Fruit fly (Drosophila melanogaster) whole organism, prepupa: Measurements from ENCODE around the gene Sfxn2.

Experiments used
- CG10669 ChIP-seq: fragments of 200-800 bp; sonication (Bioruptor generic); optimal IDR thresholded peaks from 3 replicates; lab custom pipeline; 2018; ENCODE audit warnings: missing biosample characterization, mild to moderate bottlenecking, missing genetic modification characterization, moderate library complexity
- CG11294 ChIP-seq: fragments of 200-800 bp; sonication (Bioruptor generic); IDR thresholded peaks from 2 replicates; pipeline ENCODE4 v1.3.6; 2022; ENCODE audit warnings: missing biosample characterization, missing genetic modification characterization
- CG11762 ChIP-seq: fragments of 200-800 bp; sonication (Bioruptor generic); optimal IDR thresholded peaks from 3 replicates; lab custom pipeline; 2016; ENCODE audit warnings: missing biosample characterization, missing genetic modification characterization; ENCODE audit not compliant: insufficient read depth
- CG15336 ChIP-seq: fragments of 200-800 bp; sonication (Bioruptor generic); IDR thresholded peaks from 2 replicates; pipeline ENCODE4 v1.3.6; 2022; ENCODE audit warnings: missing biosample characterization, missing genetic modification characterization
- CG1621 ChIP-seq: fragments of 200-800 bp; sonication (Bioruptor generic); optimal IDR thresholded peaks from 3 replicates; lab custom pipeline; 2018; ENCODE audit warnings: missing biosample characterization, mild to moderate bottlenecking, missing genetic modification characterization
- CG16779 ChIP-seq: fragments of 200-800 bp; sonication (Bioruptor generic); optimal IDR thresholded peaks from 3 replicates; lab custom pipeline; 2017; ENCODE audit warnings: missing biosample characterization, mild to moderate bottlenecking, missing genetic modification characterization
- CG31627 ChIP-seq: fragments of 200-800 bp; sonication (Bioruptor generic); optimal IDR thresholded peaks from 3 replicates; lab custom pipeline; 2016; ENCODE audit warnings: missing biosample characterization, missing genetic modification characterization
- CG32006 ChIP-seq: fragments of 200-800 bp; sonication (Bioruptor generic); optimal IDR thresholded peaks from 3 replicates; lab custom pipeline; 2017; ENCODE audit warnings: missing biosample characterization, mild to moderate bottlenecking, missing genetic modification characterization
- CG34406 ChIP-seq: fragments of 200-800 bp; sonication (Bioruptor generic); optimal IDR thresholded peaks from 3 replicates; lab custom pipeline; 2016; ENCODE audit warnings: missing biosample characterization, missing genetic modification characterization
- CG3919 ChIP-seq: fragments of 200-800 bp; sonication (Bioruptor generic); optimal IDR thresholded peaks from 3 replicates; lab custom pipeline; 2016; ENCODE audit warnings: missing biosample characterization, missing genetic modification characterization
- CG4318 ChIP-seq: fragments of 200-800 bp; sonication (Bioruptor generic); optimal IDR thresholded peaks from 3 replicates; lab custom pipeline; 2017; ENCODE audit warnings: missing biosample characterization, mild to moderate bottlenecking, missing genetic modification characterization
- CG6163 ChIP-seq: fragments of 200-800 bp; sonication (Bioruptor generic); IDR thresholded peaks from 3 replicates; pipeline ENCODE4 v1.3.6; 2022; ENCODE audit warnings: missing biosample characterization, missing genetic modification characterization
- CG6276 ChIP-seq: fragments of 200-800 bp; sonication (Bioruptor generic); optimal IDR thresholded peaks from 2 replicates; lab custom pipeline; 2017; ENCODE audit warnings: missing biosample characterization, mild to moderate bottlenecking, missing genetic modification characterization
- CG6808 ChIP-seq: fragments of 200-800 bp; sonication (Bioruptor generic); optimal IDR thresholded peaks from 3 replicates; lab custom pipeline; 2017; ENCODE audit warnings: missing biosample characterization, missing genetic modification characterization, mild to moderate bottlenecking, moderate library complexity, missing genetic modification reagents
- CG6854 ChIP-seq: fragments of 200-800 bp; sonication (Bioruptor generic); optimal IDR thresholded peaks from 2 replicates; lab custom pipeline; 2017; ENCODE audit warnings: missing biosample characterization, mild to moderate bottlenecking, missing genetic modification characterization
- CG7368 ChIP-seq: fragments of 200-800 bp; sonication (Bioruptor generic); optimal IDR thresholded peaks from 3 replicates; lab custom pipeline; 2016; ENCODE audit warnings: missing biosample characterization, missing genetic modification characterization
- CG8119 ChIP-seq: fragments of 200-800 bp; sonication (Bioruptor generic); IDR thresholded peaks from 3 replicates; pipeline ENCODE4 v1.3.6; 2022; ENCODE audit warnings: missing biosample characterization, missing genetic modification characterization
- CG8319 ChIP-seq: fragments of 200-800 bp; sonication (Bioruptor generic); optimal IDR thresholded peaks from 3 replicates; lab custom pipeline; 2016; ENCODE audit warnings: missing biosample characterization, missing genetic modification characterization
- CG8632 ChIP-seq: fragments of 200-800 bp; sonication (Bioruptor generic); optimal IDR thresholded peaks from 3 replicates; lab custom pipeline; 2016; ENCODE audit warnings: missing biosample characterization, missing genetic modification characterization
- CG9139 ChIP-seq: fragments of 200-800 bp; sonication (Bioruptor generic); optimal IDR thresholded peaks from 3 replicates; lab custom pipeline; 2017; ENCODE audit warnings: missing biosample characterization, mild to moderate bottlenecking, missing genetic modification characterization
- Eip93F ChIP-seq: fragments of 200-800 bp; sonication (Bioruptor generic); optimal IDR thresholded peaks from 2 replicates; lab custom pipeline; 2016; ENCODE audit warnings: missing biosample characterization, mild to moderate bottlenecking, missing genetic modification characterization
- Ets21C ChIP-seq: fragments of 200-800 bp; sonication (Bioruptor generic); optimal IDR thresholded peaks from 3 replicates; lab custom pipeline; 2016; ENCODE audit warnings: missing biosample characterization, missing genetic modification characterization
- Hr4 ChIP-seq: fragments of 200-800 bp; sonication (Bioruptor generic); optimal IDR thresholded peaks from 3 replicates; lab custom pipeline; 2016; ENCODE audit warnings: missing biosample characterization, missing genetic modification characterization
- Lpt ChIP-seq: fragments of 200-800 bp; sonication (Bioruptor generic); optimal IDR thresholded peaks from 3 replicates; lab custom pipeline; 2016; ENCODE audit warnings: missing biosample characterization, missing genetic modification characterization
- Met ChIP-seq: fragments of 200-800 bp; sonication (Bioruptor generic); optimal IDR thresholded peaks from 3 replicates; lab custom pipeline; 2016; ENCODE audit warnings: missing biosample characterization, missing genetic modification characterization
- OdsH ChIP-seq: fragments of 200-800 bp; sonication (Bioruptor generic); optimal IDR thresholded peaks from 3 replicates; lab custom pipeline; 2016; ENCODE audit warnings: missing biosample characterization, missing genetic modification characterization
- Smox ChIP-seq: fragments of 200-800 bp; sonication (Bioruptor generic); optimal IDR thresholded peaks from 3 replicates; lab custom pipeline; 2016; ENCODE audit warnings: missing biosample characterization, missing genetic modification characterization
- Sox102F ChIP-seq: fragments of 200-800 bp; sonication (Bioruptor generic); optimal IDR thresholded peaks from 2 replicates; lab custom pipeline; 2016; ENCODE audit warnings: missing biosample characterization, mild to moderate bottlenecking, missing genetic modification characterization
- Sox14 ChIP-seq: fragments of 200-800 bp; sonication (Bioruptor generic); optimal IDR thresholded peaks from 3 replicates; lab custom pipeline; 2016; ENCODE audit warnings: missing biosample characterization, missing genetic modification characterization
- Sox15 ChIP-seq: fragments of 200-800 bp; sonication (Bioruptor generic); optimal IDR thresholded peaks from 3 replicates; lab custom pipeline; 2016; ENCODE audit warnings: missing biosample characterization, missing genetic modification characterization
- achi ChIP-seq: fragments of 200-800 bp; sonication (Bioruptor generic); optimal IDR thresholded peaks from 3 replicates; lab custom pipeline; 2016; ENCODE audit warnings: missing biosample characterization, missing genetic modification characterization
- cyc ChIP-seq: fragments of 200-800 bp; sonication (Bioruptor generic); optimal IDR thresholded peaks from 3 replicates; lab custom pipeline; 2016; ENCODE audit warnings: missing biosample characterization, missing genetic modification characterization
- dac ChIP-seq: fragments of 200-800 bp; sonication (Bioruptor generic); optimal IDR thresholded peaks from 2 replicates; lab custom pipeline; 2017; ENCODE audit warnings: missing biosample characterization, mild to moderate bottlenecking, missing genetic modification characterization
- dsx ChIP-seq: fragments of 200-800 bp; optimal IDR thresholded peaks from 3 replicates; lab custom pipeline; 2019; ENCODE audit warnings: missing biosample characterization, mild to moderate bottlenecking, missing genetic modification characterization, moderate library complexity; ENCODE audit not compliant: poor library complexity, severe bottlenecking
- eg ChIP-seq: fragments of 200-800 bp; sonication (Bioruptor generic); IDR thresholded peaks from 3 replicates; pipeline ENCODE4 v1.3.6; 2022; ENCODE audit warnings: missing biosample characterization, missing genetic modification characterization
- esn ChIP-seq: fragments of 200-800 bp; sonication (Bioruptor generic); optimal IDR thresholded peaks from 2 replicates; lab custom pipeline; 2016; ENCODE audit warnings: missing biosample characterization, mild to moderate bottlenecking, missing genetic modification characterization, moderate library complexity
- fd85E ChIP-seq: fragments of 200-800 bp; sonication (Bioruptor generic); optimal IDR thresholded peaks from 3 replicates; lab custom pipeline; 2016; ENCODE audit warnings: missing biosample characterization, missing genetic modification characterization
- fkh ChIP-seq: fragments of 200-800 bp; sonication (Bioruptor generic); optimal IDR thresholded peaks from 3 replicates; lab custom pipeline; 2017; ENCODE audit warnings: missing biosample characterization, mild to moderate bottlenecking, missing genetic modification characterization, moderate library complexity
- lz ChIP-seq: fragments of 200-800 bp; sonication (Bioruptor generic); optimal IDR thresholded peaks from 3 replicates; lab custom pipeline; 2016; ENCODE audit warnings: missing biosample characterization, missing genetic modification characterization
- net ChIP-seq: fragments of 200-800 bp; sonication (Bioruptor generic); optimal IDR thresholded peaks from 3 replicates; lab custom pipeline; 2016; ENCODE audit warnings: missing biosample characterization, missing genetic modification characterization
- pdm3 ChIP-seq: fragments of 200-800 bp; sonication (Bioruptor generic); optimal IDR thresholded peaks from 3 replicates; lab custom pipeline; 2016; ENCODE audit warnings: missing biosample characterization, missing genetic modification characterization
- salr ChIP-seq, 2 experiments: fragments of 200-800 bp; sonication (Bioruptor generic); optimal IDR thresholded peaks; 3 replicates each; lab custom pipeline; 2016 to 2018; ENCODE audit warnings: missing biosample characterization in 2 of 2, missing genetic modification characterization in 2 of 2, mild to moderate bottlenecking in 1 of 2
- spab ChIP-seq: fragments of 200-800 bp; sonication (Bioruptor generic); optimal IDR thresholded peaks from 2 replicates; lab custom pipeline; 2017; ENCODE audit warnings: missing biosample characterization, mild to moderate bottlenecking, missing genetic modification characterization, missing genetic modification reagents
- ss ChIP-seq, 2 experiments: fragments of 200-800 bp; sonication (Bioruptor generic); optimal IDR thresholded peaks; 2 replicates in 1 of 2; 3 replicates in 1 of 2; lab custom pipeline; 2017 to 2018; ENCODE audit warnings: mild to moderate bottlenecking in 2 of 2, missing biosample characterization in 2 of 2, missing genetic modification characterization in 2 of 2, moderate library complexity in 1 of 2
- svp ChIP-seq: fragments of 200-800 bp; sonication (Bioruptor generic); peaks from one replicate; lab custom pipeline; 2016; ENCODE audit warnings: missing biosample characterization, missing genetic modification characterization
- topi ChIP-seq: fragments of 200-800 bp; sonication (Bioruptor generic); optimal IDR thresholded peaks from 3 replicates; lab custom pipeline; 2016; ENCODE audit warnings: missing biosample characterization, missing genetic modification characterization

Gene Sfxn2

DNA sequence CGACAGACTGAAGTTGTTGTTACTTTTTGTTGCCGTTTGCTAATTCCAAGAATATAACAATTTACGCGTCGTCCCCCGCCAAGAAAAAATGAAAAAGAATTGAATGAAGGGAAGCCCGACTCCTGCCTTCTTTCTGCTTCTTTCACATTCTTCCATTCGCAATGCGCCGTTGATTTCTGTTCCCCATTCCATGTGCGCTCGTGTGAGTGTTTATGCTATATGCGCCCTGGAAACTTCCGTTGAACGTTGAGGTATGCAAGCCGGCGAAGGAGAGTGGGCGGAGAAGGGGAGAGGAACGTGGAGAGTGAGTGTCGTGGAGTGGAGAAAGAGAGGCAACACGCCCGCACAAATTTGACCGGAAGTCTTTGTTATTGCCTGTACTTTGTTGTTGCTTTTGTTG, 16.1 kb downstream of the Sfxn2 start:
- TF ChIP-seq CG6163 (GFP tag; lab: Robert Waterston, UW) (peak; percentile 73), spab (no peak), cyc (GFP tag; lab: Kevin White, UChicago) (no peak), Lpt (GFP tag; lab: Kevin White, UChicago) (peak; percentile 23), CG16779 (tag; lab: Kevin White, UChicago) (peak; percentile 28), OdsH (no peak), CG6854 (GFP tag; lab: Kevin White, UChicago) (peak; percentile 23), Eip93F (GFP tag; lab: Kevin White, UChicago) (no peak), Sox102F (GFP tag; lab: Kevin White, UChicago) (peak; percentile 4), CG8119 (GFP tag; lab: Robert Waterston, UW) (no peak), Smox (GFP tag; lab: Kevin White, UChicago) (peak; percentile 8), dac (GFP tag; lab: Kevin White, UChicago) (no peak), topi (GFP tag; lab: Kevin White, UChicago) (no peak), dsx (peak; percentile 22), Sox14 (GFP tag; lab: Kevin White, UChicago) (no peak), ss (GFP tag; optimal IDR thresholded peaks at IDR 0.05; lab: Kevin White, UChicago) (peak; percentile 36 to 40), CG6808 (GFP tag; lab: Kevin White, UChicago) (peak; percentile 10), CG32006 (GFP tag; lab: Kevin White, UChicago) (no peak), CG6276 (GFP tag; lab: Kevin White, UChicago) (peak; percentile 5)
- TF ChIP-seq, all 60 proteins: peak for 10

DNA sequence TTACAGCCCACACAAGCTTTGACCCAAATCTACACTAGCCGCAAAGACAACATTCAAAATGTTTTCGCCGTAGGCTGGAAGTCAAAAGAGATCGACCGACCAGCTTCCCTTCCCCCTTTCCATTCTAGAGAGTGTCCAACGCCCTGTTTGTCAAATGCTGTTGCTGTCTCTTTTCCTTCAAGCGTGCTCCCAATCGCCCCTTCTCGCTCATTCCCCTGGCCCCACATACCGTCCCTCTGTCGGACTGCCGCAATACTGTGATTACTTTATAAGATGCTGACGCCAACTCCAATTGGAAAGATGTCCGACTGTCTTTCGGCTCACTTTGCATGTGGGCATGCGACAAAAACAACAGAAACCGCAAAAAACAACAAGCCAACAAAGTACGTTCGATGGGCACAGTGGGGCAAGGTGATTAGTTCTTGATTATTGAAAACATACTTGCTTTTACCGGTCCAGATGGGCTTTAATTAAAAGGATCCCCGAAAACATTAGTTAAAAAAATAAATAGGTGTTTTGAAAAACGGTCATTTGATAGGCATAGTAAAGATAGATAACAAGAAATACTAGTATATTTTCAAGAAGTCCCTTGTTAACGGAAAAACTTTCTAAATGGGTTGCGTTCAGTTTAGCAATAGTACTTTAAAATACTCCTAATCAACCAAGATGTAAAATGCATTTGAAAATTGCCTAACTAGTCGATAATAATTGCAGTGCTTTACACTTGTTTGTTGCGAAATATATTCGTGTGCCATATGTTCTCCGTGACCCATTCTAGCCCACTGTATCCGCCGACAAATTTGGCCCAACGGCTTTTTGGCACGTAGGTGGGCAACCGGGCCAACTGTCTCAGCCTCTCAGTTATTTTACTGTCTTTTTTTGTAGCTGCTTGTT, 17.1 kb downstream of the Sfxn2 start:
- peak; percentile 74 for TF ChIP-seq achi (GFP tag; lab: Kevin White, UChicago)
- peak; percentile 82 for TF ChIP-seq Sox14 (GFP tag; lab: Kevin White, UChicago)
- TF ChIP-seq svp (GFP tag; lab: Kevin White, UChicago) = peak; percentile 94
- peak; percentile 89 for TF ChIP-seq CG32006 (GFP tag; lab: Kevin White, UChicago)
- no peak for TF ChIP-seq CG1621
- TF ChIP-seq esn = peak; percentile 88
- TF ChIP-seq lz (GFP tag; lab: Kevin White, UChicago) = peak; percentile 84
- peak; percentile 52 for TF ChIP-seq dac (GFP tag; lab: Kevin White, UChicago)
- TF ChIP-seq Eip93F (GFP tag; lab: Kevin White, UChicago) = no peak
- peak; percentile 74 for TF ChIP-seq net (GFP tag; lab: Kevin White, UChicago)
- TF ChIP-seq CG11762 = peak; percentile 54
- TF ChIP-seq CG8119 (GFP tag; lab: Robert Waterston, UW) = peak; percentile 62; the same call in 2 of the 3 replicates
- TF ChIP-seq CG8319 (GFP tag; lab: Kevin White, UChicago) = peak; percentile 56
- TF ChIP-seq topi (GFP tag; lab: Kevin White, UChicago) = peak; percentile 84
- TF ChIP-seq pdm3 (GFP tag; lab: Kevin White, UChicago) = peak; percentile 82
- TF ChIP-seq CG15336 (GFP tag; lab: Robert Waterston, UW) = peak; percentile 55
- TF ChIP-seq CG11294 (GFP tag; lab: Robert Waterston, UW) = no peak
- TF ChIP-seq fkh (GFP tag; lab: Kevin White, UChicago) = peak; percentile 67
- peak; percentile 61 for TF ChIP-seq CG7368 (GFP tag; lab: Kevin White, UChicago)
- TF ChIP-seq CG4318 (GFP tag; lab: Kevin White, UChicago) = peak; percentile 79
- TF ChIP-seq dsx = peak; percentile 78
- TF ChIP-seq eg (GFP tag; lab: Robert Waterston, UW) = 0 out of 3 replicates have a peak, but pooled peaks have one; percentile 23
- peak; percentile 59 for TF ChIP-seq Ets21C (GFP tag; lab: Kevin White, UChicago)
- peak; percentile 49; the same call in 1 of the 3 replicates for TF ChIP-seq CG6163 (GFP tag; lab: Robert Waterston, UW)
- TF ChIP-seq Hr4 (GFP tag; lab: Kevin White, UChicago) = peak; percentile 86
- TF ChIP-seq CG8632 = peak; percentile 76
- peak; percentile 81 for TF ChIP-seq CG34406
- peak; percentile 77 for TF ChIP-seq CG3919
- TF ChIP-seq Sox102F (GFP tag; lab: Kevin White, UChicago) = peak; percentile 79
- peak in 1 of 2 experiments; percentile 79 for TF ChIP-seq salr (GFP tag; optimal IDR thresholded peaks at IDR 0.05; lab: Kevin White, UChicago)
- peak; percentile 83 for TF ChIP-seq Met
- TF ChIP-seq CG9139 (GFP tag; lab: Kevin White, UChicago) = peak; percentile 4
- peak; percentile 78 for TF ChIP-seq CG31627 (GFP tag; lab: Kevin White, UChicago)
- TF ChIP-seq fd85E (GFP tag; lab: Kevin White, UChicago) = peak; percentile 39
- peak; percentile 69 for TF ChIP-seq CG10669 (GFP tag; lab: Kevin White, UChicago)
- TF ChIP-seq Sox15 (GFP tag; lab: Kevin White, UChicago) = peak; percentile 78
